Worm (Caenorhabditis elegans): ENCODE measurements around the gene asna-1.

The asna-1 gene

ce11 chrIII:8878960-8879359, 15.9 kb upstream of the asna-1 start (continued):
- TF ChIP-seq ztf-28 (GFP tag; IDR thresholded peaks at IDR 0.05), result no peak
- peak; percentile 74 for TF ChIP-seq unc-62 (GFP tag; optimal IDR thresholded peaks at IDR 0.05)
- no peak for TF ChIP-seq mxl-1 (tag; optimal IDR thresholded peaks at IDR 0.05)
- TF ChIP-seq T26A5.8 (tag; optimal IDR thresholded peaks at IDR 0.05), result no peak
- TF ChIP-seq Y56A3A.18 (GFP tag; IDR thresholded peaks at IDR 0.05), result no peak
- TF ChIP-seq F57A8.1 (GFP tag; optimal IDR thresholded peaks at IDR 0.05), result no peak
- TF ChIP-seq mes-4 (tag; optimal IDR thresholded peaks at IDR 0.05), result no peak
- no peak for TF ChIP-seq hmg-1.2 (GFP tag; IDR thresholded peaks at IDR 0.05)
- TF ChIP-seq lin-26 (GFP tag; IDR thresholded peaks at IDR 0.05), result no peak
- no peak for TF ChIP-seq ama-1 (optimal IDR thresholded peaks at IDR 0.05)
- no peak for TF ChIP-seq ama-1 (GFP tag; optimal IDR thresholded peaks at IDR 0.05)
- TF ChIP-seq nhr-27 (tag; optimal IDR thresholded peaks at IDR 0.05), result no peak
- no peak for TF ChIP-seq die-1 (tag; optimal IDR thresholded peaks at IDR 0.05)
- TF ChIP-seq F10E7.11 (tag; optimal IDR thresholded peaks at IDR 0.05), result no peak
- TF ChIP-seq B0336.3 (GFP tag; IDR thresholded peaks at IDR 0.05), result no peak
- TF ChIP-seq pbrm-1 (GFP tag; IDR thresholded peaks at IDR 0.05), result no peak
- no peak for TF ChIP-seq lir-1 (GFP tag; conservative IDR thresholded peaks at IDR 0.05)
- no peak for TF ChIP-seq Y53F4B.3 (GFP tag; IDR thresholded peaks at IDR 0.05)
- no peak for TF ChIP-seq F39B2.1 (GFP tag; IDR thresholded peaks at IDR 0.05)
- no peak for TF ChIP-seq attf-5 (GFP tag; optimal IDR thresholded peaks at IDR 0.05)

ce11 chrIII:8882333-8882732, 12.5 kb upstream of the asna-1 start:
- TF ChIP-seq pbrm-1 (GFP tag; IDR thresholded peaks at IDR 0.05) (no peak), pha-4 (tag; optimal IDR thresholded peaks at IDR 0.05) (no peak)

ce11 chrIII:8885150-8885549, 9.7 kb upstream of the asna-1 start, which contains the start of gene svop-1:
svop-1 (minus strand) TSS chrIII:8885488.
- TF ChIP-seq rcor-1 (GFP tag; IDR thresholded peaks at IDR 0.05) (no peak), C06A6.2 (GFP tag; conservative IDR thresholded peaks at IDR 0.05) (no peak), F22D6.2 (tag; optimal IDR thresholded peaks at IDR 0.05) (no peak), somi-1 (GFP tag; optimal IDR thresholded peaks at IDR 0.05) (no peak), ztf-22 (GFP tag; optimal IDR thresholded peaks at IDR 0.05) (no peak), hlh-26 (GFP tag; conservative IDR thresholded peaks at IDR 0.05) (no peak), hmg-1.2 (GFP tag; IDR thresholded peaks at IDR 0.05) (no peak), ZK185.1 (tag; optimal IDR thresholded peaks at IDR 0.05; ENCODE audit: poor library complexity, severe bottlenecking) (no peak), nhr-120 (GFP tag; IDR thresholded peaks at IDR 0.05) (no peak)

- no peak for TF ChIP-seq cebp-1 (GFP tag; IDR thresholded peaks at IDR 0.05)
- peak; percentile 70 for TF ChIP-seq cebp-1 (tag; optimal IDR thresholded peaks at IDR 0.05)
- TF ChIP-seq pbrm-1 (GFP tag; IDR thresholded peaks at IDR 0.05), result no peak
- no peak for TF ChIP-seq ztf-26 (tag; optimal IDR thresholded peaks at IDR 0.05)
Observed at ce11 chrIII:8886309-8886708, 8.6 kb upstream of the asna-1 start.

- no peak for TF ChIP-seq let-526 (GFP tag; IDR thresholded peaks at IDR 0.05)
- TF ChIP-seq ztf-26 (tag; optimal IDR thresholded peaks at IDR 0.05), result peak; percentile 79
- TF ChIP-seq die-1 (tag; optimal IDR thresholded peaks at IDR 0.05), result peak; percentile 13
- TF ChIP-seq unc-62 (GFP tag; optimal IDR thresholded peaks at IDR 0.05), result no peak
- peak; percentile 36; the same call in 1 of the 2 replicates for TF ChIP-seq cebp-1 (GFP tag; IDR thresholded peaks at IDR 0.05)
- TF ChIP-seq cebp-1 (tag; optimal IDR thresholded peaks at IDR 0.05), result peak; percentile 90
- TF ChIP-seq ceh-27 (GFP tag; optimal IDR thresholded peaks at IDR 0.05), result peak; percentile 20
- peak; percentile 48; the same call in 1 of the 2 replicates for TF ChIP-seq B0019.2 (GFP tag; conservative IDR thresholded peaks at IDR 0.05)
- peak; percentile 67; the same call in 1 of the 2 replicates for TF ChIP-seq ekl-4 (GFP tag; IDR thresholded peaks at IDR 0.05)
- TF ChIP-seq D2030.7 (GFP tag; IDR thresholded peaks at IDR 0.05), result no peak
- peak; percentile 87 for TF ChIP-seq K11D2.4 (GFP tag; IDR thresholded peaks at IDR 0.05)
- peak; percentile 58 for TF ChIP-seq xnd-1 (tag; optimal IDR thresholded peaks at IDR 0.05)
- 0 out of 2 replicates have a peak, but pooled peaks have one; percentile 26 for TF ChIP-seq C17E4.6 (GFP tag; IDR thresholded peaks at IDR 0.05)
- 0 out of 2 replicates have a peak, but pooled peaks have one; percentile 20 for TF ChIP-seq C06A6.2 (GFP tag; conservative IDR thresholded peaks at IDR 0.05)
- peak; percentile 90 for TF ChIP-seq lin-40 (tag; optimal IDR thresholded peaks at IDR 0.05)
- TF ChIP-seq ztf-28 (GFP tag; IDR thresholded peaks at IDR 0.05), result no peak
- peak; percentile 91 for TF ChIP-seq nhr-80 (tag; optimal IDR thresholded peaks at IDR 0.05)
- TF ChIP-seq dpl-1 (GFP tag; optimal IDR thresholded peaks at IDR 0.05), result peak; percentile 62
Observed at ce11 chrIII:8887184-8887801, 7.6 kb upstream of the asna-1 start, which contains the start of gene famh-136. famh-136 (plus strand) TSS chrIII:8887751.
